Fruit fly (Drosophila melanogaster): Measurements from ENCODE around the gene CG5746.

- TF ChIP-seq CG34406 (GFP tag; optimal IDR thresholded peaks at IDR 0.05): no peak
- no peak for TF ChIP-seq Gug (GFP tag; IDR thresholded peaks at IDR 0.05)
- no peak for TF ChIP-seq achi (GFP tag; optimal IDR thresholded peaks at IDR 0.05)
- no peak for TF ChIP-seq Sox15 (GFP tag; optimal IDR thresholded peaks at IDR 0.05)
- TF ChIP-seq fd85E (GFP tag; optimal IDR thresholded peaks at IDR 0.05): no peak
- TF ChIP-seq Blimp-1 (GFP tag; optimal IDR thresholded peaks at IDR 0.05): no peak
- no peak for TF ChIP-seq eg (GFP tag; IDR thresholded peaks at IDR 0.05)
- TF ChIP-seq cyc (GFP tag; optimal IDR thresholded peaks at IDR 0.05): no peak
- TF ChIP-seq Met (GFP tag; optimal IDR thresholded peaks at IDR 0.05): no peak
- TF ChIP-seq CG10631 (GFP tag; optimal IDR thresholded peaks at IDR 0.05): no peak
- TF ChIP-seq Hr4 (GFP tag; optimal IDR thresholded peaks at IDR 0.05): no peak
- TF ChIP-seq Eip93F (GFP tag; optimal IDR thresholded peaks at IDR 0.05): no peak
- TF ChIP-seq OdsH (GFP tag; optimal IDR thresholded peaks at IDR 0.05): no peak
- TF ChIP-seq esn (GFP tag; optimal IDR thresholded peaks at IDR 0.05): no peak
Observed at dm6 chr3R:24294299-24294698, 54.3 kb downstream of the CG5746 start, which contains the start of gene CG5715.

All from whole organism, prepupa.